Worm (Caenorhabditis elegans) whole organism, early embryonic: ENCODE results near the gene dph-1.

Experiments
- B0310.2 ChIP-seq: sonication (generic microtip); optimal IDR thresholded peaks from 2 replicates; lab custom pipeline; 2016; ENCODE audit warnings: mild to moderate bottlenecking, missing genetic modification characterization, missing compliant biosample characterization
- F13C5.2 ChIP-seq: sonication (generic microtip); optimal IDR thresholded peaks from 2 replicates; lab custom pipeline; 2017; ENCODE audit warnings: mild to moderate bottlenecking, missing genetic modification characterization, inconsistent platforms, missing compliant biosample characterization
- aly-1 ChIP-seq: sonication (generic microtip); optimal IDR thresholded peaks from 2 replicates; lab custom pipeline; 2016; ENCODE audit warnings: missing genetic modification characterization, missing compliant biosample characterization
- ama-1 ChIP-seq: fragments of 150-350 bp; optimal IDR thresholded peaks from 2 replicates; lab custom pipeline; 2014
- ceh-13 ChIP-seq: fragments of 200-800 bp; sonication (Bioruptor generic); optimal IDR thresholded peaks from 2 replicates; lab custom pipeline; 2018; ENCODE audit warnings: mild to moderate bottlenecking, missing genetic modification characterization, missing compliant biosample characterization
- ceh-36 ChIP-seq: sonication (generic microtip); optimal IDR thresholded peaks from 2 replicates; lab custom pipeline; 2016; ENCODE audit warnings: missing genetic modification characterization, inconsistent platforms, missing compliant biosample characterization
- ets-7 ChIP-seq: sonication (generic microtip); optimal IDR thresholded peaks from 2 replicates; lab custom pipeline; 2016; ENCODE audit warnings: missing genotype, missing genetic modification characterization, missing compliant biosample characterization
- flt-1 ChIP-seq: fragments of 200-800 bp; sonication (Bioruptor generic); IDR thresholded peaks from 2 replicates; pipeline ENCODE4 v1.3.6; 2022; ENCODE audit warnings: missing genetic modification characterization, missing compliant biosample characterization
- hmbx-1 ChIP-seq: sonication (generic microtip); optimal IDR thresholded peaks from 2 replicates; lab custom pipeline; 2016; ENCODE audit warnings: mild to moderate bottlenecking, missing genetic modification characterization, missing compliant biosample characterization
- hmg-4 ChIP-seq: fragments of 200-800 bp; sonication (Bioruptor generic); optimal IDR thresholded peaks from 2 replicates; lab custom pipeline; 2018; ENCODE audit warnings: mild to moderate bottlenecking, missing genetic modification characterization, missing compliant biosample characterization
- hnd-1 ChIP-seq: sonication (generic microtip); optimal IDR thresholded peaks from 2 replicates; lab custom pipeline; 2016; ENCODE audit warnings: missing genetic modification characterization, missing compliant biosample characterization
- pes-1 ChIP-seq: fragments of 200-800 bp; sonication (Bioruptor generic); IDR thresholded peaks from 2 replicates; pipeline ENCODE4 v1.3.6; 2022; ENCODE audit warnings: missing genetic modification reagents, missing genetic modification characterization, missing compliant biosample characterization
- scrt-1 ChIP-seq: fragments of 200-800 bp; sonication (Bioruptor generic); IDR thresholded peaks from 2 replicates; pipeline ENCODE4 v1.3.6; 2022; ENCODE audit warnings: missing genetic modification characterization, missing compliant biosample characterization
- sea-1 ChIP-seq: fragments of 200-800 bp; sonication (Bioruptor generic); conservative IDR thresholded peaks from 2 replicates; pipeline ENCODE4 v1.3.6; 2022; ENCODE audit warnings: missing genetic modification characterization, missing compliant biosample characterization
- tbx-11 ChIP-seq: fragments of 200-800 bp; sonication (Bioruptor generic); IDR thresholded peaks from 2 replicates; pipeline ENCODE4 v1.3.6; 2022; ENCODE audit warnings: missing genetic modification characterization, missing compliant biosample characterization
- tbx-37 ChIP-seq: fragments of 200-800 bp; sonication (Bioruptor generic); conservative IDR thresholded peaks from 2 replicates; pipeline ENCODE4 v1.3.6; 2022; ENCODE audit warnings: missing genetic modification reagents, missing genetic modification characterization, missing compliant biosample characterization
- tra-4 ChIP-seq: sonication (generic microtip); optimal IDR thresholded peaks from 2 replicates; lab custom pipeline; 2017; ENCODE audit warnings: missing genetic modification characterization, missing compliant biosample characterization

Gene dph-1

ce11 chrIII:3735509-3736255 is 29.0 kb downstream of the dph-1 start:
- TF ChIP-seq tra-4 (tag; lab: Kevin White, UChicago) = no peak
- TF ChIP-seq tbx-11 (GFP tag; lab: Robert Waterston, UW) = 0 out of 2 replicates have a peak, but pooled peaks have one; percentile 24

- TF ChIP-seq hmbx-1 (tag; lab: Kevin White, UChicago) (no peak), ama-1 (lab: Kevin White, UChicago) (no peak), hmg-4 (GFP tag; lab: Kevin White, UChicago) (no peak), tbx-37 (GFP tag; lab: Robert Waterston, UW) (no peak), ceh-36 (tag; lab: Kevin White, UChicago) (no peak), tbx-11 (GFP tag; lab: Robert Waterston, UW) (no peak), F13C5.2 (tag; lab: Kevin White, UChicago) (no peak), scrt-1 (GFP tag; lab: Robert Waterston, UW) (no peak)
Measured at ce11 chrIII:3736302-3736701, 29.6 kb downstream of the dph-1 start, which contains the start of gene F34D10.4. Gene F34D10.4 (plus strand): TSS chrIII:3736602.

- TF ChIP-seq tbx-37 (GFP tag; lab: Robert Waterston, UW) = no peak
- TF ChIP-seq hmg-4 (GFP tag; lab: Kevin White, UChicago) = no peak
- no peak for TF ChIP-seq F13C5.2 (tag; lab: Kevin White, UChicago)
- no peak for TF ChIP-seq hmbx-1 (tag; lab: Kevin White, UChicago)
- TF ChIP-seq ceh-13 (GFP tag; lab: Kevin White, UChicago) = no peak
- no peak for TF ChIP-seq sea-1 (GFP tag; lab: Robert Waterston, UW)
- TF ChIP-seq aly-1 = no peak
- TF ChIP-seq scrt-1 (GFP tag; lab: Robert Waterston, UW) = no peak
- TF ChIP-seq tra-4 (tag; lab: Kevin White, UChicago) = no peak
- no peak for TF ChIP-seq hnd-1 (tag; lab: Kevin White, UChicago)
- no peak for TF ChIP-seq flt-1 (GFP tag; lab: Robert Waterston, UW)
- no peak for TF ChIP-seq ets-7 (tag; lab: Kevin White, UChicago)
Measured at ce11 chrIII:3737742-3738141, 31.1 kb downstream of the dph-1 start.

- TF ChIP-seq B0310.2 = no peak
- TF ChIP-seq ets-7 (tag; lab: Kevin White, UChicago) = no peak
- no peak for TF ChIP-seq pes-1 (GFP tag; lab: Robert Waterston, UW)
- TF ChIP-seq hmg-4 (GFP tag; lab: Kevin White, UChicago) = no peak
- no peak for TF ChIP-seq tbx-11 (GFP tag; lab: Robert Waterston, UW)
- no peak for TF ChIP-seq flt-1 (GFP tag; lab: Robert Waterston, UW)
- TF ChIP-seq hnd-1 (tag; lab: Kevin White, UChicago) = no peak
- TF ChIP-seq F13C5.2 (tag; lab: Kevin White, UChicago) = no peak
- no peak for TF ChIP-seq hmbx-1 (tag; lab: Kevin White, UChicago)
- TF ChIP-seq scrt-1 (GFP tag; lab: Robert Waterston, UW) = no peak
- no peak for TF ChIP-seq ama-1 (lab: Kevin White, UChicago)
- no peak for TF ChIP-seq aly-1
- TF ChIP-seq tra-4 (tag; lab: Kevin White, UChicago) = no peak
- TF ChIP-seq ceh-36 (tag; lab: Kevin White, UChicago) = no peak
- TF ChIP-seq ceh-13 (GFP tag; lab: Kevin White, UChicago) = no peak
- no peak for TF ChIP-seq sea-1 (GFP tag; lab: Robert Waterston, UW)
- no peak for TF ChIP-seq tbx-37 (GFP tag; lab: Robert Waterston, UW)
Measured at ce11 chrIII:3738331-3738730, 31.6 kb downstream of the dph-1 start.

- no peak for TF ChIP-seq aly-1
- TF ChIP-seq F13C5.2 (tag; lab: Kevin White, UChicago) = no peak
- no peak for TF ChIP-seq hmbx-1 (tag; lab: Kevin White, UChicago)
- TF ChIP-seq hmg-4 (GFP tag; lab: Kevin White, UChicago) = no peak
- no peak for TF ChIP-seq pes-1 (GFP tag; lab: Robert Waterston, UW)
- TF ChIP-seq hnd-1 (tag; lab: Kevin White, UChicago) = no peak
- no peak for TF ChIP-seq B0310.2
- TF ChIP-seq tbx-11 (GFP tag; lab: Robert Waterston, UW) = no peak
- TF ChIP-seq ama-1 (lab: Kevin White, UChicago) = no peak
- no peak for TF ChIP-seq ceh-13 (GFP tag; lab: Kevin White, UChicago)
- TF ChIP-seq tra-4 (tag; lab: Kevin White, UChicago) = no peak
- TF ChIP-seq sea-1 (GFP tag; lab: Robert Waterston, UW) = no peak
- no peak for TF ChIP-seq scrt-1 (GFP tag; lab: Robert Waterston, UW)
- no peak for TF ChIP-seq ceh-36 (tag; lab: Kevin White, UChicago)
Measured at ce11 chrIII:3742090-3742489, 35.4 kb downstream of the dph-1 start.

ce11 chrIII:3743367-3743766 is 36.7 kb downstream of the dph-1 start:
- TF ChIP-seq ceh-13 (GFP tag; lab: Kevin White, UChicago) = no peak
- no peak for TF ChIP-seq B0310.2
- TF ChIP-seq flt-1 (GFP tag; lab: Robert Waterston, UW) = no peak

ce11 chrIII:3745138-3745537 is 38.5 kb downstream of the dph-1 start, which contains the start of gene lin-48:
Gene lin-48 (plus strand): TSS chrIII:3745438.
- TF ChIP-seq aly-1 = no peak
- no peak for TF ChIP-seq ets-7 (tag; lab: Kevin White, UChicago)
- TF ChIP-seq tra-4 (tag; lab: Kevin White, UChicago) = no peak
- no peak for TF ChIP-seq ceh-13 (GFP tag; lab: Kevin White, UChicago)
- TF ChIP-seq hmbx-1 (tag; lab: Kevin White, UChicago) = no peak
- no peak for TF ChIP-seq B0310.2
- TF ChIP-seq tbx-11 (GFP tag; lab: Robert Waterston, UW) = no peak
